Worm (Caenorhabditis elegans) whole organism, midembryonic: ENCODE data around the gene F53H2.3.

Experiments used
- flt-1 ChIP-seq: fragments of 200-800 bp; sonication (Bioruptor generic); IDR thresholded peaks from 2 replicates; pipeline ENCODE4 v1.3.6; 2022; ENCODE audit warnings: missing genetic modification characterization, missing compliant biosample characterization
- tab-1 ChIP-seq: fragments of 200-800 bp; sonication (Bioruptor generic); IDR thresholded peaks from 2 replicates; pipeline ENCODE4 v1.3.6; 2022; ENCODE audit warnings: missing genetic modification characterization, missing compliant biosample characterization
- ztf-23 ChIP-seq: fragments of 200-800 bp; sonication (Bioruptor generic); IDR thresholded peaks from 2 replicates; pipeline ENCODE4 v1.3.6; 2022; ENCODE audit warnings: missing genetic modification reagents, missing genetic modification characterization, missing compliant biosample characterization

DNA sequence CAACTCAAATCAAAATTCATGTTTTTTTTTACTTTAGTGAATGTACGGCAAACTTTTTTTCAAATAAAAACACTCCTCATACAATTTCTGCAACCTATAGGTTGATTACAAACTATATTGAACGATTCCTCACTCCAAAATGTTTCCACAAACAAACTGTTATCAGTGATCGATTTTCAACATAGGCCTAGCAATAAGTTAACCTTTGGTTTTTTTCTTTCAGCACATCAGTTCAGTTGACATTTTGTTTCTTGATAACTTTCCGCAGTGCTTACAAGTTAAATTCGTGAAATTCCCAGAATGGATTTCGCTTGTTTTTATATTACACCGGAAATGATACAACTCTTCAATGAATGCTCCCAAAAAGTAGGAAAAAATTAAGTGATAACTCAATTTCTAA, 24.1 kb downstream of the F53H2.3 start, which contains the start of gene F53H2.1:
- TF ChIP-seq tab-1, result no peak
- TF ChIP-seq flt-1 (GFP tag; lab: Robert Waterston, UW), result no peak
- TF ChIP-seq ztf-23 (GFP tag; lab: Robert Waterston, UW), result no peak
